Fruit fly (Drosophila melanogaster) whole organism, embryonic: Measurements from ENCODE around the gene CG45078.
A peak's percentile ranks its signal among the peaks of the same experiment; 100 is the strongest.

Experiments used
- Aef1 ChIP-seq: fragments of 200-800 bp; sonication (Bioruptor generic); IDR thresholded peaks from 3 replicates; pipeline ENCODE4 v1.3.6; 2022; ENCODE audit warnings: missing biosample characterization, missing genetic modification characterization
- B-H1 ChIP-seq: fragments of 200-800 bp; sonication (Bioruptor generic); IDR thresholded peaks from 3 replicates; pipeline ENCODE4 v1.3.6; 2022; ENCODE audit warnings: missing biosample characterization, missing genetic modification characterization
- Bteb2 ChIP-seq: fragments of 200-800 bp; sonication (Bioruptor generic); optimal IDR thresholded peaks from 2 replicates; lab custom pipeline; 2016; ENCODE audit warnings: missing biosample characterization, missing genetic modification characterization
- CG10565 ChIP-seq: fragments of 200-800 bp; sonication (Bioruptor generic); optimal IDR thresholded peaks from 3 replicates; lab custom pipeline; 2016; ENCODE audit warnings: missing biosample characterization, mild to moderate bottlenecking, missing genetic modification characterization
- CG11695 ChIP-seq: fragments of 200-800 bp; sonication (Bioruptor generic); IDR thresholded peaks from 3 replicates; pipeline ENCODE4 v1.3.6; 2022; ENCODE audit warnings: missing biosample characterization, missing genetic modification characterization
- CG12104 ChIP-seq: fragments of 200-800 bp; sonication (Bioruptor generic); optimal IDR thresholded peaks from 3 replicates; lab custom pipeline; 2016; ENCODE audit warnings: missing biosample characterization, missing genetic modification characterization
- CG12219 ChIP-seq: fragments of 200-800 bp; sonication (Bioruptor generic); optimal IDR thresholded peaks from 3 replicates; lab custom pipeline; 2018; ENCODE audit warnings: missing biosample characterization, mild to moderate bottlenecking, missing genetic modification characterization
- CG12391 ChIP-seq: fragments of 200-800 bp; sonication (Bioruptor generic); optimal IDR thresholded peaks from 3 replicates; lab custom pipeline; 2018; ENCODE audit warnings: missing biosample characterization, mild to moderate bottlenecking, missing genetic modification characterization, moderate library complexity
- CG13287 ChIP-seq: fragments of 200-800 bp; sonication (Bioruptor generic); IDR thresholded peaks from 2 replicates; pipeline ENCODE4 v1.3.6; 2022; ENCODE audit warnings: missing biosample characterization, missing genetic modification characterization; ENCODE audit not compliant: partially characterized antibody
- CG13624 ChIP-seq: fragments of 200-800 bp; sonication (Bioruptor generic); optimal IDR thresholded peaks from 2 replicates; lab custom pipeline; 2016; ENCODE audit warnings: missing biosample characterization, missing genetic modification characterization
- CG14014 ChIP-seq: fragments of 200-800 bp; sonication (Bioruptor generic); IDR thresholded peaks from 2 replicates; pipeline ENCODE4 v1.3.6; 2022; ENCODE audit warnings: missing biosample characterization, missing genetic modification characterization
- CG16815 ChIP-seq: fragments of 200-800 bp; sonication (Bioruptor generic); optimal IDR thresholded peaks from 3 replicates; lab custom pipeline; 2017; ENCODE audit warnings: missing biosample characterization, mild to moderate bottlenecking, missing genetic modification characterization
- CG17385 ChIP-seq: fragments of 200-800 bp; sonication (Bioruptor generic); optimal IDR thresholded peaks from 3 replicates; lab custom pipeline; 2018; ENCODE audit warnings: missing biosample characterization, mild to moderate bottlenecking, missing genetic modification characterization
- CG18011 ChIP-seq: fragments of 200-800 bp; sonication (Bioruptor generic); optimal IDR thresholded peaks from 2 replicates; lab custom pipeline; 2017; ENCODE audit warnings: missing biosample characterization, missing genetic modification characterization, mild to moderate bottlenecking, moderate library complexity, missing genotype
- CG2120 ChIP-seq: fragments of 200-800 bp; sonication (Bioruptor generic); optimal IDR thresholded peaks from 3 replicates; lab custom pipeline; 2016; ENCODE audit warnings: missing biosample characterization, missing genetic modification characterization
- CG2129 ChIP-seq: fragments of 200-800 bp; sonication (Bioruptor generic); IDR thresholded peaks from 2 replicates; pipeline ENCODE4 v1.3.6; 2022; ENCODE audit warnings: missing biosample characterization, missing genetic modification characterization; ENCODE audit not compliant: partially characterized antibody
- CG2199 ChIP-seq: fragments of 200-800 bp; sonication (Bioruptor generic); IDR thresholded peaks from 3 replicates; pipeline ENCODE4 v1.3.6; 2022; ENCODE audit warnings: missing biosample characterization, missing genetic modification characterization
- CG31365 ChIP-seq: fragments of 200-800 bp; sonication (Bioruptor generic); optimal IDR thresholded peaks from 2 replicates; lab custom pipeline; 2018; ENCODE audit warnings: missing biosample characterization, mild to moderate bottlenecking, missing genetic modification characterization
- CG4730 ChIP-seq: fragments of 200-800 bp; sonication (Bioruptor generic); IDR thresholded peaks from 2 replicates; pipeline ENCODE4 v1.3.6; 2022; ENCODE audit warnings: missing biosample characterization, missing genetic modification characterization
- CG6654 ChIP-seq: fragments of 200-800 bp; sonication (Bioruptor generic); optimal IDR thresholded peaks from 2 replicates; lab custom pipeline; 2017; ENCODE audit warnings: missing biosample characterization, mild to moderate bottlenecking, missing genetic modification characterization
- CG6683 ChIP-seq: fragments of 200-800 bp; sonication (Bioruptor generic); optimal IDR thresholded peaks from 2 replicates; lab custom pipeline; 2017; ENCODE audit warnings: missing biosample characterization, mild to moderate bottlenecking, missing genetic modification characterization, missing genetic modification reagents
- CG6854 ChIP-seq: fragments of 200-800 bp; sonication (Bioruptor generic); optimal IDR thresholded peaks from 3 replicates; lab custom pipeline; 2017; ENCODE audit warnings: missing biosample characterization, mild to moderate bottlenecking, missing genetic modification characterization
- CG7786 ChIP-seq: fragments of 200-800 bp; sonication (Bioruptor generic); optimal IDR thresholded peaks from 2 replicates; lab custom pipeline; 2016; ENCODE audit warnings: missing biosample characterization, missing genetic modification characterization
- CG8089 ChIP-seq: fragments of 200-800 bp; sonication (Bioruptor generic); optimal IDR thresholded peaks from 3 replicates; lab custom pipeline; 2016; ENCODE audit warnings: missing biosample characterization, missing genetic modification characterization
- CG9609 ChIP-seq: fragments of 200-800 bp; sonication (Bioruptor generic); optimal IDR thresholded peaks from 3 replicates; lab custom pipeline; 2016; ENCODE audit warnings: missing biosample characterization, missing genetic modification characterization
- Dll ChIP-seq: fragments of 200-800 bp; sonication (Bioruptor generic); IDR thresholded peaks from 4 replicates; pipeline ENCODE4 v1.3.6; 2022; ENCODE audit warnings: missing biosample characterization, missing genetic modification characterization; ENCODE audit not compliant: partially characterized antibody
- Eip74EF ChIP-seq, 2 experiments: fragments of 200-800 bp in 1 of 2; fragments of >200 bp in 1 of 2; sonication (Bioruptor generic) in 1 of 2; optimal IDR thresholded peaks; 2 replicates each; lab custom pipeline; 2017 to 2019; ENCODE audit warnings: missing biosample characterization in 2 of 2, missing genetic modification characterization in 2 of 2, mild to moderate bottlenecking in 1 of 2, moderate library complexity in 1 of 2
- H2.0 ChIP-seq: fragments of 200-800 bp; sonication (Bioruptor generic); IDR thresholded peaks from 2 replicates; pipeline ENCODE4 v1.3.6; 2022; ENCODE audit warnings: missing biosample characterization, missing genetic modification characterization
- Hr78 ChIP-seq, 2 experiments: fragments of 200-800 bp in 1 of 2; fragments of >200 bp in 1 of 2; sonication (Bioruptor generic) in 1 of 2; optimal IDR thresholded peaks; 2 replicates each; lab custom pipeline; 2017 to 2019; ENCODE audit warnings: missing biosample characterization in 2 of 2, missing genetic modification characterization in 2 of 2, mild to moderate bottlenecking in 1 of 2, moderate library complexity in 1 of 2
- Jarid2 ChIP-seq: fragments of 200-800 bp; sonication (Bioruptor generic); optimal IDR thresholded peaks from 3 replicates; lab custom pipeline; 2017; ENCODE audit warnings: mild to moderate bottlenecking, missing biosample characterization, missing genetic modification reagents, missing genetic modification characterization
- NC2α ChIP-seq: fragments of 200-800 bp; sonication (Bioruptor generic); optimal IDR thresholded peaks from 2 replicates; lab custom pipeline; 2016; ENCODE audit warnings: missing biosample characterization, missing genetic modification characterization
- Ptx1 ChIP-seq: fragments of 200-800 bp; sonication (Bioruptor generic); IDR thresholded peaks from 2 replicates; pipeline ENCODE4 v1.3.6; 2022; ENCODE audit warnings: missing biosample characterization, missing genetic modification characterization
- Rfx ChIP-seq: fragments of 200-800 bp; sonication (Bioruptor generic); IDR thresholded peaks from 2 replicates; pipeline ENCODE4 v1.3.6; 2022; ENCODE audit warnings: missing biosample characterization, missing genetic modification characterization
- amos ChIP-seq: fragments of 200-800 bp; sonication (Bioruptor generic); IDR thresholded peaks from 2 replicates; pipeline ENCODE4 v1.3.6; 2022; ENCODE audit warnings: missing biosample characterization, missing genetic modification characterization; ENCODE audit not compliant: partially characterized antibody
- chm ChIP-seq: fragments of 200-800 bp; sonication (Bioruptor generic); IDR thresholded peaks from 2 replicates; pipeline ENCODE4 v1.3.6; 2022; ENCODE audit warnings: missing biosample characterization, missing genetic modification characterization
- croc ChIP-seq: fragments of 200-800 bp; sonication (Bioruptor generic); conservative IDR thresholded peaks from 3 replicates; pipeline ENCODE4 v1.3.6; 2022; ENCODE audit warnings: missing biosample characterization, missing genetic modification characterization
- eyg ChIP-seq: fragments of 200-800 bp; sonication (Bioruptor generic); optimal IDR thresholded peaks from 3 replicates; lab custom pipeline; 2016; ENCODE audit warnings: missing biosample characterization, missing genetic modification characterization
- fd64A ChIP-seq: fragments of 200-800 bp; sonication (Bioruptor generic); optimal IDR thresholded peaks from 3 replicates; lab custom pipeline; 2018; ENCODE audit warnings: missing biosample characterization, mild to moderate bottlenecking, missing genetic modification characterization
- ham ChIP-seq: fragments of 200-800 bp; sonication (Bioruptor generic); IDR thresholded peaks from 2 replicates; pipeline ENCODE4 v1.3.6; 2022; ENCODE audit warnings: missing biosample characterization, missing genetic modification characterization
- ken ChIP-seq: fragments of 200-800 bp; sonication (Bioruptor generic); IDR thresholded peaks from 3 replicates; pipeline ENCODE4 v1.3.6; 2022; ENCODE audit warnings: missing biosample characterization, missing genetic modification characterization
- lilli ChIP-seq: fragments of 200-800 bp; sonication (Bioruptor generic); optimal IDR thresholded peaks from 3 replicates; lab custom pipeline; 2016; ENCODE audit warnings: missing biosample characterization, missing genetic modification characterization
- nerfin-1 ChIP-seq: fragments of 200-800 bp; sonication (Bioruptor generic); optimal IDR thresholded peaks from 3 replicates; lab custom pipeline; 2019; ENCODE audit warnings: missing biosample characterization, mild to moderate bottlenecking, missing genetic modification characterization, moderate library complexity
- nom ChIP-seq: fragments of 200-800 bp; sonication (Bioruptor generic); optimal IDR thresholded peaks from 2 replicates; lab custom pipeline; 2017; ENCODE audit warnings: missing biosample characterization, missing genetic modification characterization, mild to moderate bottlenecking, moderate library complexity, missing genetic modification reagents
- odd ChIP-seq: fragments of 200-800 bp; sonication (Bioruptor generic); optimal IDR thresholded peaks from 2 replicates; lab custom pipeline; 2017; ENCODE audit warnings: missing biosample characterization, mild to moderate bottlenecking, missing genetic modification characterization
- onecut ChIP-seq: fragments of 200-800 bp; sonication (Bioruptor generic); IDR thresholded peaks from 2 replicates; pipeline ENCODE4 v1.3.6; 2022; ENCODE audit warnings: missing biosample characterization, missing genetic modification characterization
- repo ChIP-seq: fragments of 200-800 bp; sonication (Bioruptor generic); optimal IDR thresholded peaks from 2 replicates; lab custom pipeline; 2016; ENCODE audit warnings: missing biosample characterization, missing genetic modification characterization
- scrt ChIP-seq: fragments of 200-800 bp; sonication (Bioruptor generic); optimal IDR thresholded peaks from 2 replicates; lab custom pipeline; 2018; ENCODE audit warnings: missing biosample characterization, mild to moderate bottlenecking, missing genetic modification characterization, moderate library complexity
- ttk ChIP-seq: fragments of 200-800 bp; sonication (Bioruptor generic); IDR thresholded peaks from 2 replicates; pipeline ENCODE4 v2.1.2; 2022; ENCODE audit warnings: missing biosample characterization, missing genetic modification characterization
- tx ChIP-seq: fragments of 200-800 bp; sonication (Bioruptor generic); optimal IDR thresholded peaks from 2 replicates; lab custom pipeline; 2016; ENCODE audit warnings: missing biosample characterization, missing genetic modification characterization
- vfl ChIP-seq: fragments of 200-800 bp; sonication (Bioruptor generic); optimal IDR thresholded peaks from 2 replicates; lab custom pipeline; 2016; ENCODE audit warnings: missing biosample characterization, missing genetic modification characterization
- wek ChIP-seq: fragments of 200-800 bp; sonication (Bioruptor generic); optimal IDR thresholded peaks from 3 replicates; lab custom pipeline; 2018; ENCODE audit warnings: missing biosample characterization, mild to moderate bottlenecking, missing genetic modification characterization, moderate library complexity

Gene CG45078

DNA sequence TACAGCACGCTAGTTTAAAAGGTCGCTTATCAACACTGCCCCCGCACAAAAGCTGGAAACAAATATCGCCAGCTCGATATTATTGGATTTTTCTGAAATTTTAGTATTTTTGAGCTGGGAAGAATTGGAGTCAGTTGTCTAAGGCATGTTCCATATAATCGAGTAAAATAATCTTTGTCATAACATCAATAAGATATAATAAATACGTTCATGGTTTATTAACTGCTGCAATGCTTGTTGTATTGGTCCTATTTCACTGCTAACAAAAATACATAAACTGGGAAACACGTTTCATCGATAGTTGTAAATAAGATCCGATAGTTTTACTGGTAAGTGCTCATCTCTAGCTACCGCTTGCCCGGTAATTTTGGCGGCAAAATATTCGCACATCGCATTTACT, 11.0 kb upstream of the CG45078 start, which contains the start of the genes Art1 and Mcm5 (continued):
- TF ChIP-seq CG2120 (GFP tag; lab: Kevin White, UChicago) (peak; percentile 68), nom (GFP tag; lab: Kevin White, UChicago) (no peak), chm (GFP tag; lab: Robert Waterston, UW) (no peak), fd64A (GFP tag; lab: Kevin White, UChicago) (no peak), onecut (GFP tag; lab: Robert Waterston, UW) (no peak; the same call in 1 of the 2 replicates), CG31365 (tag; lab: Kevin White, UChicago) (no peak), CG6654 (GFP tag; lab: Kevin White, UChicago) (no peak), CG13287 (GFP tag; lab: Robert Waterston, UW) (peak; percentile 96), lilli (GFP tag; lab: Kevin White, UChicago) (peak; percentile 66), CG6854 (GFP tag; lab: Kevin White, UChicago) (no peak), ken (0 out of 3 replicates have a peak, but pooled peaks have one; percentile 51), B-H1 (GFP tag; lab: Robert Waterston, UW) (no peak), CG10565 (GFP tag; lab: Kevin White, UChicago) (no peak), CG4730 (GFP tag; lab: Robert Waterston, UW) (no peak), CG13624 (GFP tag; lab: Kevin White, UChicago) (peak; percentile 63), NC2α (GFP tag; lab: Kevin White, UChicago) (no peak), Jarid2 (GFP tag; lab: Kevin White, UChicago) (peak; percentile 21), croc (GFP tag; lab: Robert Waterston, UW) (peak; percentile 17; the same call in 1 of the 3 replicates), CG7786 (GFP tag; lab: Kevin White, UChicago) (peak; percentile 47), Ptx1 (GFP tag; lab: Robert Waterston, UW) (no peak), Aef1 (GFP tag; lab: Robert Waterston, UW) (0 out of 3 replicates have a peak, but pooled peaks have one; percentile 18), repo (GFP tag; lab: Kevin White, UChicago) (no peak), CG2129 (GFP tag; lab: Robert Waterston, UW) (peak; percentile 95), CG11695 (GFP tag; lab: Robert Waterston, UW) (no peak), CG6683 (GFP tag; lab: Kevin White, UChicago) (no peak), CG8089 (peak; percentile 20), CG2199 (GFP tag; lab: Robert Waterston, UW) (no peak), H2.0 (GFP tag; lab: Robert Waterston, UW) (no peak), CG17385 (peak; percentile 2), Hr78 (GFP tag; optimal IDR thresholded peaks at IDR 0.05; lab: Kevin White, UChicago) (no peak), wek (GFP tag; lab: Kevin White, UChicago) (no peak), amos (GFP tag; lab: Robert Waterston, UW) (peak; percentile 86), ttk (no peak), ham (no peak), Bteb2 (GFP tag; lab: Kevin White, UChicago) (peak; percentile 50), CG14014 (no peak), odd (GFP tag; lab: Kevin White, UChicago) (no peak), CG12391 (peak; percentile 51), scrt (GFP tag; lab: Kevin White, UChicago) (no peak), eyg (GFP tag; lab: Kevin White, UChicago) (peak; percentile 14), CG12104 (GFP tag; lab: Kevin White, UChicago) (peak; percentile 30), CG16815 (GFP tag; lab: Kevin White, UChicago) (no peak), vfl (GFP tag; lab: Kevin White, UChicago) (no peak), Eip74EF (GFP tag; optimal IDR thresholded peaks at IDR 0.05; lab: Kevin White, UChicago) (no peak), CG9609 (GFP tag; lab: Kevin White, UChicago) (peak; percentile 58), CG12219 (GFP tag; lab: Kevin White, UChicago) (no peak), CG18011 (GFP tag; lab: Kevin White, UChicago) (no peak), Dll (peak; percentile 99), nerfin-1 (tag; lab: Kevin White, UChicago) (no peak), Rfx (peak; percentile 53), tx (GFP tag; lab: Kevin White, UChicago) (peak; percentile 30)
